Fruit fly (Drosophila melanogaster) whole organism, embryonic: ENCODE results near the gene CG43051.

ENCODE experiments used
- Atf-2 ChIP-seq: fragments of 200-800 bp; sonication (Bioruptor generic); optimal IDR thresholded peaks from 2 replicates; lab custom pipeline; 2016; ENCODE audit warnings: missing biosample characterization, missing genetic modification characterization
- Awh ChIP-seq: fragments of 200-800 bp; sonication (Bioruptor generic); IDR thresholded peaks from 2 replicates; pipeline ENCODE4, ENCODE4 v1.3.6; 2022; ENCODE audit warnings: missing biosample characterization, missing genetic modification characterization
- CG10565 ChIP-seq: fragments of 200-800 bp; sonication (Bioruptor generic); optimal IDR thresholded peaks from 3 replicates; lab custom pipeline; 2016; ENCODE audit warnings: missing biosample characterization, mild to moderate bottlenecking, missing genetic modification characterization
- CG10654 ChIP-seq: fragments of 200-800 bp; sonication (Bioruptor generic); optimal IDR thresholded peaks from 2 replicates; lab custom pipeline; 2016; ENCODE audit warnings: missing biosample characterization, missing genetic modification characterization
- CG12659 ChIP-seq: fragments of 200-800 bp; sonication (Bioruptor generic); optimal IDR thresholded peaks from 3 replicates; lab custom pipeline; 2017; ENCODE audit warnings: mild to moderate bottlenecking, missing biosample characterization, missing genetic modification reagents, missing genetic modification characterization
- CG14014 ChIP-seq: fragments of 200-800 bp; sonication (Bioruptor generic); IDR thresholded peaks from 2 replicates; pipeline ENCODE4 v1.3.6; 2022; ENCODE audit warnings: missing biosample characterization, missing genetic modification characterization
- CG14667 ChIP-seq: fragments of 200-800 bp; sonication (Bioruptor generic); IDR thresholded peaks from 2 replicates; pipeline ENCODE4 v1.3.6; 2022; ENCODE audit warnings: missing biosample characterization, missing genetic modification characterization
- CG15011 ChIP-seq: fragments of 200-800 bp; sonication (Bioruptor generic); optimal IDR thresholded peaks from 3 replicates; lab custom pipeline; 2018; ENCODE audit warnings: missing biosample characterization, mild to moderate bottlenecking, missing genetic modification characterization
- CG17568 ChIP-seq: fragments of 200-800 bp; sonication (Bioruptor generic); optimal IDR thresholded peaks from 2 replicates; lab custom pipeline; 2018; ENCODE audit warnings: missing biosample characterization, mild to moderate bottlenecking, missing genetic modification characterization, moderate library complexity
- CG2116 ChIP-seq: fragments of 200-800 bp; sonication (Bioruptor generic); optimal IDR thresholded peaks from 3 replicates; lab custom pipeline; 2018; ENCODE audit warnings: missing biosample characterization, mild to moderate bottlenecking, missing genetic modification characterization
- CG30431 ChIP-seq: fragments of 200-800 bp; sonication (Bioruptor generic); optimal IDR thresholded peaks from 2 replicates; lab custom pipeline; 2017; ENCODE audit warnings: missing biosample characterization, missing genetic modification characterization
- CG32532 ChIP-seq: fragments of 200-800 bp; sonication (Bioruptor generic); IDR thresholded peaks from 2 replicates; pipeline ENCODE4 v1.3.6; 2022; ENCODE audit warnings: missing biosample characterization, missing genetic modification characterization
- CG32767 ChIP-seq: fragments of 200-800 bp; sonication (Bioruptor generic); IDR thresholded peaks from 2 replicates; pipeline ENCODE4 v1.3.6; 2022; ENCODE audit warnings: missing biosample characterization, missing genetic modification characterization
- CG42726 ChIP-seq: fragments of 200-800 bp; sonication (Bioruptor generic); IDR thresholded peaks from 2 replicates; pipeline ENCODE4 v1.3.6; 2022; ENCODE audit warnings: missing biosample characterization, missing genetic modification characterization; ENCODE audit not compliant: partially characterized antibody
- CG6272 ChIP-seq: fragments of 200-800 bp; sonication (Bioruptor generic); IDR thresholded peaks from 2 replicates; pipeline ENCODE4 v1.3.6; 2022; ENCODE audit warnings: missing biosample characterization, missing genetic modification characterization
- CG7928 ChIP-seq: fragments of 200-800 bp; sonication (Bioruptor generic); optimal IDR thresholded peaks from 2 replicates; lab custom pipeline; 2017; ENCODE audit warnings: missing biosample characterization, mild to moderate bottlenecking, missing genetic modification characterization
- CG7963 ChIP-seq: fragments of 200-800 bp; sonication (Bioruptor generic); IDR thresholded peaks from 3 replicates; pipeline ENCODE4 v1.3.6; 2022; ENCODE audit warnings: missing biosample characterization, missing genetic modification characterization; ENCODE audit not compliant: partially characterized antibody
- CG8765 ChIP-seq: fragments of 200-800 bp; sonication (Bioruptor generic); IDR thresholded peaks from 2 replicates; pipeline ENCODE4 v1.3.6; 2022; ENCODE audit warnings: missing biosample characterization, missing genetic modification characterization
- CG8944 ChIP-seq: fragments of 200-800 bp; sonication (Bioruptor generic); optimal IDR thresholded peaks from 3 replicates; lab custom pipeline; 2016; ENCODE audit warnings: missing biosample characterization, missing genetic modification characterization
- CrebB ChIP-seq: fragments of 200-800 bp; sonication (Bioruptor generic); optimal IDR thresholded peaks from 3 replicates; lab custom pipeline; 2018; ENCODE audit warnings: missing biosample characterization, mild to moderate bottlenecking, missing genetic modification characterization
- D19A ChIP-seq: fragments of 200-800 bp; optimal IDR thresholded peaks from 3 replicates; lab custom pipeline; 2019; ENCODE audit warnings: missing biosample characterization, mild to moderate bottlenecking, missing genetic modification characterization, moderate library complexity
- Dbx ChIP-seq: fragments of 200-800 bp; sonication (Bioruptor generic); IDR thresholded peaks from 3 replicates; pipeline ENCODE4 v1.3.6; 2022; ENCODE audit warnings: missing biosample characterization, missing genetic modification characterization
- Deaf1 ChIP-seq: fragments of 200-800 bp; optimal IDR thresholded peaks from 3 replicates; lab custom pipeline; 2019; ENCODE audit warnings: missing biosample characterization, mild to moderate bottlenecking, missing genetic modification characterization, moderate library complexity
- Drgx ChIP-seq: fragments of 200-800 bp; sonication (Bioruptor generic); IDR thresholded peaks from 2 replicates; pipeline ENCODE4 v1.3.6; 2022; ENCODE audit warnings: missing biosample characterization, missing genetic modification characterization
- Hand ChIP-seq: fragments of 200-800 bp; sonication (Bioruptor generic); optimal IDR thresholded peaks from 2 replicates; lab custom pipeline; 2017; ENCODE audit warnings: mild to moderate bottlenecking, missing biosample characterization, missing genetic modification reagents, missing genetic modification characterization
- Mad ChIP-seq: fragments of 200-800 bp; sonication (Bioruptor generic); optimal IDR thresholded peaks from 2 replicates; lab custom pipeline; 2016; ENCODE audit warnings: missing biosample characterization, missing genetic modification characterization
- Mrtf ChIP-seq: fragments of 200-800 bp; sonication (Bioruptor generic); IDR thresholded peaks from 3 replicates; pipeline ENCODE4 v1.3.6; 2022; ENCODE audit warnings: missing biosample characterization, missing genetic modification characterization
- Nf-YB ChIP-seq: fragments of 200-800 bp; sonication (Bioruptor generic); optimal IDR thresholded peaks from 3 replicates; lab custom pipeline; 2019; ENCODE audit warnings: missing biosample characterization, mild to moderate bottlenecking, missing genetic modification characterization, moderate library complexity
- Oaz ChIP-seq: fragments of 200-800 bp; sonication (Bioruptor generic); IDR thresholded peaks from 2 replicates; pipeline ENCODE4 v1.3.6; 2022; ENCODE audit warnings: missing biosample characterization, missing genetic modification characterization
- Side ChIP-seq: fragments of 200-800 bp; sonication (Bioruptor generic); optimal IDR thresholded peaks from 2 replicates; lab custom pipeline; 2016; ENCODE audit warnings: missing biosample characterization, missing genetic modification characterization
- cad ChIP-seq: fragments of >200 bp; optimal IDR thresholded peaks from 2 replicates; lab custom pipeline; 2017; ENCODE audit warnings: missing biosample characterization, missing genetic modification characterization
- chm ChIP-seq: fragments of 200-800 bp; sonication (Bioruptor generic); IDR thresholded peaks from 2 replicates; pipeline ENCODE4 v1.3.6; 2022; ENCODE audit warnings: missing biosample characterization, missing genetic modification characterization
- corto ChIP-seq: fragments of 200-800 bp; sonication (Bioruptor generic); optimal IDR thresholded peaks from 2 replicates; lab custom pipeline; 2016; ENCODE audit warnings: missing biosample characterization, mild to moderate bottlenecking, missing genetic modification characterization, moderate library complexity
- croc ChIP-seq: fragments of 200-800 bp; sonication (Bioruptor generic); conservative IDR thresholded peaks from 3 replicates; pipeline ENCODE4 v1.3.6; 2022; ENCODE audit warnings: missing biosample characterization, missing genetic modification characterization
- ewg ChIP-seq: fragments of 200-800 bp; sonication (Bioruptor generic); optimal IDR thresholded peaks from 3 replicates; lab custom pipeline; 2017; ENCODE audit warnings: mild to moderate bottlenecking, missing biosample characterization, missing genetic modification reagents, missing genetic modification characterization
- gcm2 ChIP-seq: fragments of 200-800 bp; sonication (Bioruptor generic); optimal IDR thresholded peaks from 2 replicates; lab custom pipeline; 2016; ENCODE audit warnings: missing biosample characterization, missing genetic modification characterization
- gem ChIP-seq: fragments of 200-800 bp; sonication (Bioruptor generic); optimal IDR thresholded peaks from 2 replicates; lab custom pipeline; 2019; ENCODE audit warnings: missing biosample characterization, mild to moderate bottlenecking, missing genetic modification characterization, moderate library complexity
- grau ChIP-seq: fragments of 200-800 bp; optimal IDR thresholded peaks from 3 replicates; lab custom pipeline; 2019; ENCODE audit warnings: missing biosample characterization, mild to moderate bottlenecking, missing genetic modification characterization, moderate library complexity
- luna ChIP-seq: fragments of 200-800 bp; sonication (Bioruptor generic); optimal IDR thresholded peaks from 2 replicates; lab custom pipeline; 2016; ENCODE audit warnings: missing biosample characterization, missing genetic modification characterization
- nmo ChIP-seq: fragments of 200-800 bp; sonication (Bioruptor generic); optimal IDR thresholded peaks from 2 replicates; lab custom pipeline; 2018; ENCODE audit warnings: missing biosample characterization, mild to moderate bottlenecking, missing genetic modification characterization, moderate library complexity
- onecut ChIP-seq: fragments of 200-800 bp; sonication (Bioruptor generic); IDR thresholded peaks from 2 replicates; pipeline ENCODE4 v1.3.6; 2022; ENCODE audit warnings: missing biosample characterization, missing genetic modification characterization
- pzg ChIP-seq: fragments of 200-800 bp; sonication (Bioruptor generic); optimal IDR thresholded peaks from 3 replicates; lab custom pipeline; 2018; ENCODE audit warnings: missing biosample characterization, mild to moderate bottlenecking, missing genetic modification characterization, moderate library complexity
- scrt ChIP-seq: fragments of 200-800 bp; sonication (Bioruptor generic); optimal IDR thresholded peaks from 2 replicates; lab custom pipeline; 2018; ENCODE audit warnings: missing biosample characterization, mild to moderate bottlenecking, missing genetic modification characterization, moderate library complexity
- sim ChIP-seq: fragments of 200-800 bp; sonication (Bioruptor generic); IDR thresholded peaks from 2 replicates; pipeline ENCODE4 v1.3.6; 2022; ENCODE audit warnings: missing biosample characterization, missing genetic modification characterization
- slbo ChIP-seq: fragments of 200-800 bp; sonication (Bioruptor generic); IDR thresholded peaks from 2 replicates; pipeline ENCODE4 v1.3.6; 2022; ENCODE audit warnings: missing biosample characterization, missing genetic modification characterization
- tgo ChIP-seq: fragments of 200-800 bp; sonication (Bioruptor generic); IDR thresholded peaks from 3 replicates; pipeline ENCODE4 v1.3.6; 2022; ENCODE audit warnings: missing biosample characterization, missing genetic modification characterization
- unc-4 ChIP-seq: fragments of 200-800 bp; sonication (Bioruptor generic); IDR thresholded peaks from 2 replicates; pipeline ENCODE4 v1.3.6; 2022; ENCODE audit warnings: missing biosample characterization, missing genetic modification characterization; ENCODE audit not compliant: partially characterized antibody
- zfh2 ChIP-seq: fragments of 200-800 bp; sonication (Bioruptor generic); optimal IDR thresholded peaks from 2 replicates; lab custom pipeline; 2016; ENCODE audit warnings: missing biosample characterization, missing genetic modification characterization

The CG43051 gene

DNA sequence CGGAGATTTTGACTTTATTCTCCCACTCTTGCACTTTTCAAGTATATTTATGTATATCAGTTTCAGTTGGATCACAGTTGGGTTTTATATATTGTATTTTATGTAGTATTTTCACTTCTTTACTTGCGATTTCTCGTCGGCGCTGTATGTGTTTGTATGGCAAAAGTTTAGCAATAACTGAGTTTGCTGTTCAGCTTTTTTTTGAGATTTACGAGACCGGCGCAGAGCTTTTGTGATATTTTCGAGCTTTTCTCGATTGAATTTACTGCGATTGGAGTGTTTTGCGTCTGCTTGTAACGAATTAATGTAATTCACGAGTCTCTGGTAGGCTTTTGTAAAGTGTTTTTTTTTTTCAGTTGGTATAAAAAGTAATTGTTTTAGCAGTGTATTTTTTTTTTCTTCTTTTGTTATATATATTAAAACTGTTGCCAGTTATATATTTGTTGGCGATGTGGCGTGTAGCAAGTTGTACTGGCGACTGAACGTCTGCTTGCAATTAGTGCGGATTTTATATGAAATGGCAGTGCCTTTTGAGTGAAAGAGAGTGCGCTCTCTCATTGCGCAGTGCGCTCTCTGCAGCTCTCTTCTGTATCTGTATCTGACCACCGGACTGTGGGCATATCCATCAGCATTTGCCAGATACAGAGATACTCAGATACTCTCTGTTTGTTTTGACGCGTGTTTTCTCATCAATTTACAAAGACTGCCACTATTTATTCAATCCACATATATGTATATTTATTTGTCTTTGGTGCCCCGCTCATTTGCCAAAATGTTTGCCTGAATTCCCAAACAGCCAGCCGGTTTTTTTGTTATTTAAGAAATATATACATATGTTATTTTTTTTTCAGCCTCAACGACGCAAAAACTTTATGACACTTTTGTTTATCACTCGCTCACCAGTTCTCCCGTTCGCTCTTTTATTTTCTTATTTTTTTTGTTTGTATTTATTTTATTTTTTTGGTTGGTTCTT is 46.7 kb upstream of the CG43051 start (continued):
- no peak for TF ChIP-seq CG8944 (GFP tag; lab: Kevin White, UChicago)
- peak; percentile 46 for TF ChIP-seq gem (tag; lab: Kevin White, UChicago)
- peak; percentile 86 for TF ChIP-seq ewg
- TF ChIP-seq CG14014 (GFP tag; lab: Robert Waterston, UW) = peak; percentile 63; the same call in 1 of the 2 replicates
- peak; percentile 31 for TF ChIP-seq Nf-YB (GFP tag; lab: Kevin White, UChicago)
- no peak for TF ChIP-seq sim (GFP tag; lab: Robert Waterston, UW)
- TF ChIP-seq Hand (GFP tag; lab: Kevin White, UChicago) = peak; percentile 87
- TF ChIP-seq Oaz (GFP tag; lab: Robert Waterston, UW) = no peak
- peak; percentile 30; the same call in 1 of the 3 replicates for TF ChIP-seq tgo (GFP tag; lab: Robert Waterston, UW)
- TF ChIP-seq D19A = peak; percentile 79
- TF ChIP-seq CG7928 (GFP tag; lab: Kevin White, UChicago) = no peak
- no peak for TF ChIP-seq CG6272
- peak; percentile 29; the same call in 1 of the 2 replicates for TF ChIP-seq unc-4
- TF ChIP-seq Mad (GFP tag; lab: Kevin White, UChicago) = peak; percentile 20
- TF ChIP-seq grau (tag; lab: Kevin White, UChicago) = peak; percentile 38
- peak; percentile 71 for TF ChIP-seq chm (GFP tag; lab: Robert Waterston, UW)
- peak; percentile 21 for TF ChIP-seq Deaf1
- TF ChIP-seq CG42726 (GFP tag; lab: Robert Waterston, UW) = peak; percentile 38; the same call in 1 of the 2 replicates
- no peak for TF ChIP-seq CG14667 (GFP tag; lab: Robert Waterston, UW)
- TF ChIP-seq CG15011 (GFP tag; lab: Kevin White, UChicago) = peak; percentile 77
- no peak for TF ChIP-seq luna
- no peak for TF ChIP-seq CG8765 (GFP tag; lab: Robert Waterston, UW)
- TF ChIP-seq CrebB (tag; lab: Kevin White, UChicago) = peak; percentile 87
- no peak for TF ChIP-seq croc (GFP tag; lab: Robert Waterston, UW)
- TF ChIP-seq CG7963 (GFP tag; lab: Robert Waterston, UW) = 0 out of 3 replicates have a peak, but pooled peaks have one; percentile 33
- peak; percentile 72; the same call in 1 of the 3 replicates for TF ChIP-seq Dbx
- TF ChIP-seq CG32767 = peak; percentile 83; the same call in 1 of the 2 replicates
- TF ChIP-seq gcm2 (GFP tag; lab: Kevin White, UChicago) = no peak
- no peak for TF ChIP-seq Mrtf (GFP tag; lab: Robert Waterston, UW)
- TF ChIP-seq cad (GFP tag; lab: Kevin White, UChicago) = no peak
- peak; percentile 79 for TF ChIP-seq CG17568 (GFP tag; lab: Kevin White, UChicago)
- TF ChIP-seq onecut (GFP tag; lab: Robert Waterston, UW) = peak; percentile 55
- no peak for TF ChIP-seq Atf-2
- TF ChIP-seq CG10565 (GFP tag; lab: Kevin White, UChicago) = no peak
- peak; percentile 16 for TF ChIP-seq nmo (GFP tag; lab: Kevin White, UChicago)
- TF ChIP-seq pzg (GFP tag; lab: Kevin White, UChicago) = peak; percentile 3
- TF ChIP-seq CG30431 = no peak
- peak; percentile 80; the same call in 1 of the 2 replicates for TF ChIP-seq Awh (GFP tag; lab: Robert Waterston, UW)
- no peak for TF ChIP-seq zfh2 (GFP tag; lab: Kevin White, UChicago)
- TF ChIP-seq slbo = 0 out of 2 replicates have a peak, but pooled peaks have one; percentile 13
- peak; percentile 79 for TF ChIP-seq CG32532
- peak; percentile 61 for TF ChIP-seq corto (GFP tag; lab: Kevin White, UChicago)
- peak; percentile 55 for TF ChIP-seq CG2116
- TF ChIP-seq CG10654 (GFP tag; lab: Kevin White, UChicago) = peak; percentile 2
- peak; percentile 69 for TF ChIP-seq CG12659 (GFP tag; lab: Kevin White, UChicago)
- peak; percentile 55 for TF ChIP-seq Side
- 0 out of 2 replicates have a peak, but pooled peaks have one; percentile 47 for TF ChIP-seq Drgx (GFP tag; lab: Robert Waterston, UW)
- TF ChIP-seq scrt = peak; percentile 74
